Fruit fly (Drosophila melanogaster) Kc167 (cell line): ENCODE data around the gene CG42374.

ENCODE experiments used
- Myc ChIP-seq: fragments of >200 bp; optimal IDR thresholded peaks from 2 replicates; lab custom pipeline; 2017; ENCODE audit warnings: missing external identifiers
- Sin3A ChIP-seq: fragments of >200 bp; optimal IDR thresholded peaks from 2 replicates; lab custom pipeline; 2018; ENCODE audit warnings: missing external identifiers
- h ChIP-seq: fragments of >200 bp; optimal IDR thresholded peaks from 3 replicates; lab custom pipeline; 2018; ENCODE audit warnings: missing external identifiers
- insv ChIP-seq: fragments of >200 bp; optimal IDR thresholded peaks from 3 replicates; lab custom pipeline; 2018; ENCODE audit warnings: missing external identifiers
- psq ChIP-seq: fragments of >200 bp; optimal IDR thresholded peaks from 2 replicates; lab custom pipeline; 2017; ENCODE audit warnings: missing external identifiers
- ttk ChIP-seq: sonication (Bioruptor generic); optimal IDR thresholded peaks from 2 replicates; lab custom pipeline; 2017; ENCODE audit warnings: missing external identifiers

CG42374 gene

dm6 chr3L:19294235-19294612 is 30.7 kb downstream of the CG42374 start, which contains the start of gene fal:
fal (plus strand) TSS chr3L:19294564.
- no peak for TF ChIP-seq Sin3A (lab: Kevin White, UChicago)
- no peak for TF ChIP-seq insv (lab: Kevin White, UChicago)
- TF ChIP-seq psq (lab: Kevin White, UChicago) = no peak
- no peak for TF ChIP-seq ttk (lab: Kevin White, UChicago)
- no peak for TF ChIP-seq Myc (lab: Kevin White, UChicago)
- TF ChIP-seq h (lab: Kevin White, UChicago) = no peak

- TF ChIP-seq Sin3A (lab: Kevin White, UChicago) (no peak), h (lab: Kevin White, UChicago) (no peak), Myc (lab: Kevin White, UChicago) (no peak), ttk (lab: Kevin White, UChicago) (no peak), insv (lab: Kevin White, UChicago) (no peak)
These were observed 31.2 kb downstream of the CG42374 start for dm6 chr3L:19294613-19295299.

DNA sequence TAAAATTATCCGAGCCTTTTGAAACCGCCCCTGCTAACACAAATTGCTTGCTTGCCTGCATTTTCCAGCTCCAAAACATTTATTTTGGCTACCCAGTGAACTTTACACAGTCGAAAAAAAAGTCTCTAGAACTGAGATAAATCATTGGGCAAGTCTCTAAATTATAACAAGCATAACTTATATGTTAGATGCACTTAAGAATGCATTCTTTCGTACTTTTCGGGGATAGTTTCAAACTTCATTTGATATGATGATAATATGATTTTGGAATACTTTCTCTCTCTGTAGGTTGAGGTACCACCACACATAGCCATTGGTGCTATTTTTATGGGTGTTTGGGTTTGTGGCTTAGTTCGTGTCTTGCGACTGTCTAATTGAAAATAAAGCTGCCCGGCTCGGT is 51.3 kb downstream of the CG42374 start:
- TF ChIP-seq ttk (lab: Kevin White, UChicago) (no peak), Myc (lab: Kevin White, UChicago) (no peak), psq (lab: Kevin White, UChicago) (no peak), Sin3A (lab: Kevin White, UChicago) (no peak), h (lab: Kevin White, UChicago) (no peak), insv (lab: Kevin White, UChicago) (no peak)
